Fruit fly (Drosophila melanogaster): ENCODE data around the gene yps.
A peak's percentile ranks its signal among the peaks of the same experiment; 100 is the strongest.

- peak; percentile 32 to 78 for TF ChIP-seq foxo (GFP tag; optimal IDR thresholded peaks at IDR 0.05)
- peak; percentile 43 for TF ChIP-seq Sp1 (GFP tag; optimal IDR thresholded peaks at IDR 0.05)
- TF ChIP-seq Vsx2 (GFP tag; optimal IDR thresholded peaks at IDR 0.05; ENCODE audit: partially characterized antibody) = no peak
- TF ChIP-seq pan (optimal IDR thresholded peaks at IDR 0.05) = no peak
- TF ChIP-seq jim (GFP tag; optimal IDR thresholded peaks at IDR 0.05) = no peak
- peak; percentile 33 for TF ChIP-seq woc (GFP tag; optimal IDR thresholded peaks at IDR 0.05)
- TF ChIP-seq brk (GFP tag; optimal IDR thresholded peaks at IDR 0.05) = no peak
- TF ChIP-seq psq (GFP tag; optimal IDR thresholded peaks at IDR 0.05) = peak; percentile 44
- TF ChIP-seq lola (GFP tag; optimal IDR thresholded peaks at IDR 0.05) = no peak
- TF ChIP-seq fru (GFP tag; optimal IDR thresholded peaks at IDR 0.05) = peak; percentile 82
- peak; percentile 69 for TF ChIP-seq h (GFP tag; optimal IDR thresholded peaks at IDR 0.05)
- TF ChIP-seq HLH106 (tag; optimal IDR thresholded peaks at IDR 0.05) = peak; percentile 58
Observed at dm6 chr3L:12139232-12139698, 14.3 kb upstream of the yps start.
